Worm (Caenorhabditis elegans) whole organism, late embryonic: ENCODE results near the gene K04D7.6.

Source experiments
- C08G9.2 ChIP-seq: sonication (generic microtip); optimal IDR thresholded peaks from 2 replicates; lab custom pipeline; 2016; ENCODE audit warnings: mild to moderate bottlenecking, missing genetic modification characterization, moderate library complexity, missing compliant biosample characterization
- C38D4.7 ChIP-seq: fragments of 200-800 bp; sonication (Bioruptor generic); optimal IDR thresholded peaks from 2 replicates; lab custom pipeline; 2018; ENCODE audit warnings: mild to moderate bottlenecking, missing genetic modification characterization, moderate library complexity, missing compliant biosample characterization
- F13H6.1 ChIP-seq: sonication (generic microtip); optimal IDR thresholded peaks from 2 replicates; lab custom pipeline; 2016; ENCODE audit warnings: missing genetic modification characterization, missing compliant biosample characterization
- K02D7.2 ChIP-seq: sonication (generic microtip); optimal IDR thresholded peaks from 2 replicates; lab custom pipeline; 2017; ENCODE audit warnings: mild to moderate bottlenecking, missing genetic modification characterization, missing compliant biosample characterization
- K09A11.1 ChIP-seq: sonication (generic microtip); optimal IDR thresholded peaks from 2 replicates; lab custom pipeline; 2017; ENCODE audit warnings: antibody characterized with exemption, mild to moderate bottlenecking, missing genetic modification characterization, missing compliant biosample characterization; ENCODE audit not compliant: insufficient read depth
- T23F11.4 ChIP-seq: fragments of 200-800 bp; sonication (Bioruptor generic); optimal IDR thresholded peaks from 2 replicates; lab custom pipeline; 2018; ENCODE audit warnings: mild to moderate bottlenecking, missing genetic modification characterization, missing compliant biosample characterization
- Y22D7AL.16 ChIP-seq: sonication (generic microtip); optimal IDR thresholded peaks from 2 replicates; lab custom pipeline; 2016; ENCODE audit warnings: missing genetic modification characterization, missing compliant biosample characterization
- ahr-1 ChIP-seq: sonication (generic microtip); optimal IDR thresholded peaks from 2 replicates; lab custom pipeline; 2016; ENCODE audit warnings: missing genetic modification characterization, missing compliant biosample characterization
- ceh-14 ChIP-seq: sonication (generic microtip); optimal IDR thresholded peaks from 2 replicates; lab custom pipeline; 2016; ENCODE audit warnings: missing genotype, missing genetic modification characterization, missing compliant biosample characterization
- ceh-2 ChIP-seq: sonication (generic microtip); optimal IDR thresholded peaks from 2 replicates; lab custom pipeline; 2016; ENCODE audit warnings: missing genotype, missing genetic modification characterization, missing compliant biosample characterization
- ceh-22 ChIP-seq: sonication (generic microtip); optimal IDR thresholded peaks from 2 replicates; lab custom pipeline; 2017; ENCODE audit warnings: missing biosample characterization, missing genetic modification characterization
- ceh-30 ChIP-seq: fragments of 150-350 bp; optimal IDR thresholded peaks from 2 replicates; lab custom pipeline; 2014; ENCODE audit warnings: missing biosample characterization, missing genetic modification characterization
- ceh-31 ChIP-seq: sonication (generic microtip); optimal IDR thresholded peaks from 2 replicates; lab custom pipeline; 2016; ENCODE audit warnings: missing genetic modification characterization, missing compliant biosample characterization
- ceh-9 ChIP-seq: sonication (generic microtip); optimal IDR thresholded peaks from 2 replicates; lab custom pipeline; 2016; ENCODE audit warnings: mild to moderate bottlenecking, missing genetic modification characterization, inconsistent platforms, missing compliant biosample characterization
- dmd-4 ChIP-seq: sonication (generic microtip); optimal IDR thresholded peaks from 2 replicates; lab custom pipeline; 2016; ENCODE audit warnings: borderline replicate concordance, missing genetic modification characterization, missing compliant biosample characterization
- elt-2 ChIP-seq: sonication (generic microtip); optimal IDR thresholded peaks from 2 replicates; lab custom pipeline; 2016; ENCODE audit warnings: missing genetic modification reagents, missing genetic modification characterization, missing compliant biosample characterization
- elt-4 ChIP-seq: sonication (generic microtip); optimal IDR thresholded peaks from 2 replicates; lab custom pipeline; 2016; ENCODE audit warnings: missing genetic modification characterization, missing compliant biosample characterization
- eyg-1 ChIP-seq: sonication (generic microtip); optimal IDR thresholded peaks from 2 replicates; lab custom pipeline; 2016; ENCODE audit warnings: missing genotype, missing genetic modification characterization, missing compliant biosample characterization
- fax-1 ChIP-seq: sonication (generic microtip); optimal IDR thresholded peaks from 2 replicates; lab custom pipeline; 2016; ENCODE audit warnings: missing genotype, missing genetic modification characterization, missing compliant biosample characterization
- hlh-15 ChIP-seq: sonication (generic microtip); optimal IDR thresholded peaks from 2 replicates; lab custom pipeline; 2016; ENCODE audit warnings: missing genetic modification characterization, missing compliant biosample characterization
- hlh-6 ChIP-seq: sonication (generic microtip); optimal IDR thresholded peaks from 2 replicates; lab custom pipeline; 2016; ENCODE audit warnings: missing genotype, missing genetic modification characterization, missing compliant biosample characterization
- hlh-8 ChIP-seq: sonication (generic microtip); optimal IDR thresholded peaks from 2 replicates; lab custom pipeline; 2016; ENCODE audit warnings: missing genotype, missing genetic modification characterization, missing compliant biosample characterization
- lim-6 ChIP-seq: sonication (generic microtip); optimal IDR thresholded peaks from 2 replicates; lab custom pipeline; 2016; ENCODE audit warnings: missing genetic modification characterization, missing compliant biosample characterization
- lin-11 ChIP-seq: fragments of 200-800 bp; sonication (Bioruptor generic); optimal IDR thresholded peaks from 2 replicates; lab custom pipeline; 2018; ENCODE audit warnings: mild to moderate bottlenecking, missing genetic modification characterization, missing compliant biosample characterization
- nfya-1 ChIP-seq: sonication (generic microtip); optimal IDR thresholded peaks from 2 replicates; lab custom pipeline; 2017; ENCODE audit warnings: missing genetic modification characterization, mild to moderate bottlenecking, missing compliant biosample characterization, antibody characterized with exemption, moderate library complexity
- nhr-11 ChIP-seq: fragments of 150-350 bp; optimal IDR thresholded peaks from 2 replicates; lab custom pipeline; 2014; ENCODE audit warnings: missing biosample characterization, missing genetic modification characterization
- nhr-232 ChIP-seq: sonication (generic microtip); optimal IDR thresholded peaks from 2 replicates; lab custom pipeline; 2016; ENCODE audit warnings: missing genetic modification characterization, missing compliant biosample characterization
- odd-2 ChIP-seq: sonication (generic microtip); optimal IDR thresholded peaks from 2 replicates; lab custom pipeline; 2017; ENCODE audit warnings: antibody characterized with exemption, mild to moderate bottlenecking, missing genetic modification characterization, missing compliant biosample characterization
- pag-3 ChIP-seq: sonication (generic microtip); optimal IDR thresholded peaks from 2 replicates; lab custom pipeline; 2016; ENCODE audit warnings: missing compliant biosample characterization, missing genetic modification characterization, borderline replicate concordance
- pat-9 ChIP-seq: fragments of 200-800 bp; sonication (Bioruptor generic); optimal IDR thresholded peaks from 2 replicates; lab custom pipeline; 2018; ENCODE audit warnings: mild to moderate bottlenecking, missing genetic modification characterization, moderate library complexity, missing compliant biosample characterization
- pha-2 ChIP-seq: sonication (generic microtip); optimal IDR thresholded peaks from 2 replicates; lab custom pipeline; 2017; ENCODE audit warnings: mild to moderate bottlenecking, missing genetic modification characterization, missing compliant biosample characterization
- pha-4 ChIP-seq: fragments of 150-350 bp; optimal IDR thresholded peaks from 2 replicates; lab custom pipeline; 2018; ENCODE audit warnings: missing biosample characterization, missing genetic modification reagents, missing genetic modification characterization
- pqm-1 ChIP-seq: sonication (generic microtip); optimal IDR thresholded peaks from 2 replicates; lab custom pipeline; 2016; ENCODE audit warnings: missing genetic modification characterization, missing compliant biosample characterization
- pros-1 ChIP-seq: fragments of 150-350 bp; optimal IDR thresholded peaks from 2 replicates; lab custom pipeline; 2014; ENCODE audit warnings: missing biosample characterization, missing genetic modification reagents, missing genetic modification characterization
- rnt-1 ChIP-seq: sonication (generic microtip); optimal IDR thresholded peaks from 2 replicates; lab custom pipeline; 2016; ENCODE audit warnings: missing genetic modification characterization, missing compliant biosample characterization
- sdc-2 ChIP-seq: sonication (generic microtip); optimal IDR thresholded peaks from 2 replicates; lab custom pipeline; 2016; ENCODE audit warnings: missing genotype, missing genetic modification characterization, missing compliant biosample characterization
- syd-9 ChIP-seq: sonication (generic microtip); optimal IDR thresholded peaks from 2 replicates; lab custom pipeline; 2016; ENCODE audit warnings: mild to moderate bottlenecking, missing genetic modification characterization, moderate library complexity, missing compliant biosample characterization
- tbx-7 ChIP-seq: sonication (generic microtip); optimal IDR thresholded peaks from 2 replicates; lab custom pipeline; 2016; ENCODE audit warnings: missing genotype, missing genetic modification characterization, missing compliant biosample characterization
- ttx-3 ChIP-seq: sonication (generic microtip); optimal IDR thresholded peaks from 2 replicates; lab custom pipeline; 2016; ENCODE audit warnings: missing genetic modification reagents, missing genetic modification characterization, missing compliant biosample characterization
- unc-55 ChIP-seq: sonication (generic microtip); optimal IDR thresholded peaks from 2 replicates; lab custom pipeline; 2017; ENCODE audit warnings: missing biosample characterization, missing genetic modification reagents, missing genetic modification characterization
- unc-86 ChIP-seq: sonication (generic microtip); optimal IDR thresholded peaks from 2 replicates; lab custom pipeline; 2016; ENCODE audit warnings: missing genetic modification characterization, missing compliant biosample characterization
- zip-5 ChIP-seq: sonication (generic microtip); optimal IDR thresholded peaks from 2 replicates; lab custom pipeline; 2016; ENCODE audit warnings: missing genetic modification characterization, missing compliant biosample characterization
- ztf-16 ChIP-seq: sonication (generic microtip); optimal IDR thresholded peaks from 2 replicates; lab custom pipeline; 2017; ENCODE audit warnings: missing genetic modification characterization, missing compliant biosample characterization

Gene K04D7.6

DNA sequence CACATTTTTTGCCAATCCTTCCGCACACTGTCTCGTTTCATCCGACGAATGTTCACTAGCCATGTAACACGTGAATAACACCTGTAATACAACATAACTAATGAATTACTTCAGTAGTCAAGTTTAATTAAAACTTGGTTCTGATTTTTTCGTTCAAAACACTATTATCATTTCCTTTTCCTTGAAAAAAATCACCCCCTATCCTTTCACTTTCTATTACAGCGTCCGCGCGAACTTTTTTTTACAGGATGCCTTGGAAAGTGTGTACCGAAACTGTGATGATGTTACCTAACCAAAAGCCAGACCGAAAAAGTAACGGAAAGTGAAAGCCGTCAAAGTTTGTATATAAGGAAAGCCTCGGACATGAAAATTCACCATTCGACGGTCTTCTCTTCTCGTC lies 10.0 kb upstream of the K04D7.6 start, which contains the start of gene col-124:
TSS of gene col-124 (plus strand) at position 374 of the 400 bp plus-strand sequence.
- TF ChIP-seq ceh-9 (tag; lab: Kevin White, UChicago) (no peak), syd-9 (no peak), pha-4 (no peak), ceh-22 (tag; lab: Kevin White, UChicago) (no peak), lim-6 (no peak), C38D4.7 (GFP tag; lab: Kevin White, UChicago) (no peak), nhr-11 (tag; lab: Kevin White, UChicago) (no peak), elt-2 (no peak), zip-5 (tag; lab: Kevin White, UChicago) (no peak), pha-2 (tag; lab: Kevin White, UChicago) (no peak), pqm-1 (tag; lab: Kevin White, UChicago) (no peak), rnt-1 (tag; lab: Kevin White, UChicago) (no peak), eyg-1 (no peak), C08G9.2 (no peak), pros-1 (tag; lab: Kevin White, UChicago) (no peak), F13H6.1 (no peak), ttx-3 (tag; lab: Kevin White, UChicago) (no peak)

ce11 chrIV:10215393-10215792 lies 9.3 kb upstream of the K04D7.6 start:
- TF ChIP-seq zip-5 (tag; lab: Kevin White, UChicago) (no peak), T23F11.4 (no peak), K09A11.1 (no peak), ceh-9 (tag; lab: Kevin White, UChicago) (no peak), pag-3 (no peak), ttx-3 (tag; lab: Kevin White, UChicago) (no peak), Y22D7AL.16 (tag; lab: Kevin White, UChicago) (no peak), dmd-4 (no peak), F13H6.1 (no peak), sdc-2 (no peak), ceh-14 (tag; lab: Kevin White, UChicago) (no peak), fax-1 (no peak), unc-86 (no peak), pha-4 (no peak)

ce11 chrIV:10214811-10215210 lies 8.7 kb upstream of the K04D7.6 start, which contains the start of gene abt-1:
Gene abt-1, minus strand, starts transcription at chrIV:10214911.
- TF ChIP-seq unc-55 (no peak), pag-3 (no peak), ceh-14 (tag; lab: Kevin White, UChicago) (no peak), pha-2 (tag; lab: Kevin White, UChicago) (no peak), pha-4 (no peak), hlh-8 (tag; lab: Kevin White, UChicago) (no peak), K02D7.2 (tag; lab: Kevin White, UChicago) (no peak), ceh-22 (tag; lab: Kevin White, UChicago) (no peak), rnt-1 (tag; lab: Kevin White, UChicago) (no peak), pat-9 (tag; lab: Kevin White, UChicago) (no peak), K09A11.1 (no peak), ahr-1 (tag; lab: Kevin White, UChicago) (no peak)

DNA sequence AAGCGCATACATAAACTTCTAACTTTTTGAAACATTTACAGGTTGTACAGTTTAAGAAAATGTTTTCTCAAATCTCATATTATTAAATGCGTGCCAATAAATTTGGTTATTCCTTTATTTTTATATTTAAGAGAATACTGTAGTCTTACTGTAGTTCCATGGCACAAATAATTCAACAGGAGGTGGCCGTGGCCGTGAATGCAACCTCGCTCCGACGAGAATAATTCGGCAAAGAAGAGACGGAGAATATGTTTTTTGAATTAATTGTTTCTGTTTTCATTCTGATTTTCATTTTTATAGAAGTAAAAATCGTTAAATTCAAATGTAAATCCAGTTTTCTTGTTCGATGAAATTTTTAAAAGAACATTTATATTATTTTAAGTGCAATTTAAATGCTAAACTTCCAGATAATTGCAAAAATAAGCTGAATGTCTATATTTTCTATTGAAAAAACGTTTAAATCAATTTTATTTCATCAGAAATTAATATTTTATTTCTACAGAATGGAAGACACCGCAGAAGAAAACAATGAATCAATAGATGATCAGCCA lies 8.7 kb downstream of the K04D7.6 start, which contains the start of gene gon-4:
TSS of gene gon-4 (plus strand) at position 501 of the 551 bp plus-strand sequence.
- TF ChIP-seq lin-11 (tag; lab: Kevin White, UChicago) (no peak), hlh-15 (tag; lab: Kevin White, UChicago) (no peak), nfya-1 (no peak), hlh-6 (tag; lab: Kevin White, UChicago) (no peak), pat-9 (tag; lab: Kevin White, UChicago) (no peak), odd-2 (no peak), ceh-31 (tag; lab: Kevin White, UChicago) (peak; percentile 19), nhr-11 (tag; lab: Kevin White, UChicago) (no peak), pag-3 (no peak), elt-4 (tag; lab: Kevin White, UChicago) (no peak), ceh-2 (tag; lab: Kevin White, UChicago) (peak; percentile 28), tbx-7 (tag; lab: Kevin White, UChicago) (no peak), nhr-232 (tag; lab: Kevin White, UChicago) (no peak), ceh-9 (tag; lab: Kevin White, UChicago) (no peak), ztf-16 (tag; lab: Kevin White, UChicago) (no peak), sdc-2 (no peak), ceh-30 (tag; lab: Kevin White, UChicago) (no peak)
